Worm (Caenorhabditis elegans) whole organism, L3 larva: ENCODE results near the gene F47B8.14.

Experiments used
- ceh-28 ChIP-seq: fragments of 150-350 bp; optimal IDR thresholded peaks from 2 replicates; lab custom pipeline; 2014; ENCODE audit warnings: missing biosample characterization, missing genetic modification reagents, missing genetic modification characterization
- elt-1 ChIP-seq: fragments of 150-350 bp; optimal IDR thresholded peaks from 2 replicates; lab custom pipeline; 2014; ENCODE audit warnings: missing biosample characterization, missing genetic modification characterization
- fkh-2 ChIP-seq: fragments of 150-350 bp; optimal IDR thresholded peaks from 2 replicates; lab custom pipeline; 2014; ENCODE audit warnings: missing biosample characterization, missing genetic modification reagents, missing genetic modification characterization
- nhr-12 ChIP-seq: fragments of 150-350 bp; optimal IDR thresholded peaks from 2 replicates; lab custom pipeline; 2014; ENCODE audit warnings: missing biosample characterization, missing genetic modification characterization
- nhr-25 ChIP-seq: sonication (generic microtip); optimal IDR thresholded peaks from 2 replicates; lab custom pipeline; 2017; ENCODE audit warnings: missing biosample characterization, missing genetic modification characterization
- nhr-28 ChIP-seq: fragments of 150-350 bp; optimal IDR thresholded peaks from 2 replicates; lab custom pipeline; 2014; ENCODE audit warnings: missing biosample characterization, missing genetic modification characterization
- snpc-4 ChIP-seq: fragments of 150-350 bp; optimal IDR thresholded peaks from 2 replicates; lab custom pipeline; 2014; ENCODE audit warnings: missing biosample characterization, missing genetic modification characterization

ce11 chrV:14311115-14311514 is 9.2 kb upstream of the F47B8.14 start, which contains the start of gene ddn-3:
- TF ChIP-seq nhr-25 (tag; lab: Kevin White, UChicago) (no peak), fkh-2 (tag; lab: Kevin White, UChicago) (no peak), nhr-12 (no peak), nhr-28 (tag; lab: Kevin White, UChicago) (no peak), elt-1 (tag; lab: Kevin White, UChicago) (no peak), snpc-4 (no peak), ceh-28 (no peak)
